Fruit fly (Drosophila melanogaster) whole organism, embryonic: ENCODE measurements around the gene IntS10.
A peak's percentile ranks its signal among the peaks of the same experiment; 100 is the strongest.

Experiments used
- B-H1 ChIP-seq: fragments of 200-800 bp; sonication (Bioruptor generic); IDR thresholded peaks from 3 replicates; pipeline ENCODE4 v1.3.6; 2022; ENCODE audit warnings: missing biosample characterization, missing genetic modification characterization
- B-H2 ChIP-seq: fragments of 200-800 bp; sonication (Bioruptor generic); optimal IDR thresholded peaks from 2 replicates; lab custom pipeline; 2018; ENCODE audit warnings: missing biosample characterization, mild to moderate bottlenecking, missing genetic modification characterization
- CG10147 ChIP-seq: fragments of 200-800 bp; sonication (Bioruptor generic); optimal IDR thresholded peaks from 2 replicates; lab custom pipeline; 2019; ENCODE audit warnings: missing biosample characterization, mild to moderate bottlenecking, missing genetic modification characterization, moderate library complexity
- CG11504 ChIP-seq: fragments of 200-800 bp; sonication (Bioruptor generic); optimal IDR thresholded peaks from 3 replicates; lab custom pipeline; 2019; ENCODE audit warnings: missing biosample characterization, mild to moderate bottlenecking, missing genetic modification characterization, moderate library complexity
- CG12219 ChIP-seq: fragments of 200-800 bp; sonication (Bioruptor generic); optimal IDR thresholded peaks from 3 replicates; lab custom pipeline; 2018; ENCODE audit warnings: missing biosample characterization, mild to moderate bottlenecking, missing genetic modification characterization
- CG13624 ChIP-seq: fragments of 200-800 bp; sonication (Bioruptor generic); optimal IDR thresholded peaks from 2 replicates; lab custom pipeline; 2016; ENCODE audit warnings: missing biosample characterization, missing genetic modification characterization
- CG1529 ChIP-seq: fragments of 200-800 bp; sonication (Bioruptor generic); optimal IDR thresholded peaks from 3 replicates; lab custom pipeline; 2018; ENCODE audit warnings: missing biosample characterization, missing genetic modification characterization
- CG1603 ChIP-seq: fragments of 200-800 bp; sonication (Bioruptor generic); optimal IDR thresholded peaks from 2 replicates; lab custom pipeline; 2019; ENCODE audit warnings: missing biosample characterization, mild to moderate bottlenecking, missing genetic modification characterization, moderate library complexity
- CG17359 ChIP-seq: fragments of 200-800 bp; sonication (Bioruptor generic); optimal IDR thresholded peaks from 3 replicates; lab custom pipeline; 2018; ENCODE audit warnings: missing biosample characterization, mild to moderate bottlenecking, missing genetic modification characterization, moderate library complexity
- CG17385 ChIP-seq: fragments of 200-800 bp; sonication (Bioruptor generic); optimal IDR thresholded peaks from 3 replicates; lab custom pipeline; 2018; ENCODE audit warnings: missing biosample characterization, mild to moderate bottlenecking, missing genetic modification characterization
- CG18476 ChIP-seq: fragments of 200-800 bp; sonication (Bioruptor generic); optimal IDR thresholded peaks from 2 replicates; lab custom pipeline; 2016; ENCODE audit warnings: missing biosample characterization, mild to moderate bottlenecking, missing genetic modification characterization
- CG2116 ChIP-seq: fragments of 200-800 bp; sonication (Bioruptor generic); optimal IDR thresholded peaks from 3 replicates; lab custom pipeline; 2018; ENCODE audit warnings: missing biosample characterization, mild to moderate bottlenecking, missing genetic modification characterization
- CG33213 ChIP-seq: fragments of 200-800 bp; sonication (Bioruptor generic); optimal IDR thresholded peaks from 3 replicates; lab custom pipeline; 2016; ENCODE audit warnings: missing biosample characterization, missing genetic modification characterization
- CG3407 ChIP-seq: fragments of 200-800 bp; sonication (Bioruptor generic); optimal IDR thresholded peaks from 2 replicates; lab custom pipeline; 2018; ENCODE audit warnings: missing biosample characterization, mild to moderate bottlenecking, missing genetic modification characterization
- CG42726 ChIP-seq: fragments of 200-800 bp; sonication (Bioruptor generic); IDR thresholded peaks from 2 replicates; pipeline ENCODE4 v1.3.6; 2022; ENCODE audit warnings: missing biosample characterization, missing genetic modification characterization; ENCODE audit not compliant: partially characterized antibody
- CG4360 ChIP-seq: fragments of 200-800 bp; sonication (Bioruptor generic); IDR thresholded peaks from 2 replicates; pipeline ENCODE4 v1.3.6; 2022; ENCODE audit warnings: missing biosample characterization, missing genetic modification characterization
- CG4617 ChIP-seq: fragments of 200-800 bp; sonication (Bioruptor generic); optimal IDR thresholded peaks from 3 replicates; lab custom pipeline; 2016; ENCODE audit warnings: missing biosample characterization, missing genetic modification characterization, borderline replicate concordance
- CG6254 ChIP-seq: fragments of 200-800 bp; sonication (Bioruptor generic); optimal IDR thresholded peaks from 3 replicates; lab custom pipeline; 2017; ENCODE audit warnings: mild to moderate bottlenecking, missing biosample characterization, missing genetic modification reagents, missing genetic modification characterization
- CG6854 ChIP-seq: fragments of 200-800 bp; sonication (Bioruptor generic); optimal IDR thresholded peaks from 3 replicates; lab custom pipeline; 2017; ENCODE audit warnings: missing biosample characterization, mild to moderate bottlenecking, missing genetic modification characterization
- Dip2 ChIP-seq: fragments of 200-800 bp; sonication (Bioruptor generic); IDR thresholded peaks from 2 replicates; pipeline ENCODE4 v1.3.6; 2022; ENCODE audit warnings: missing biosample characterization, missing genetic modification characterization
- Dref ChIP-seq: fragments of 200-800 bp; sonication (Bioruptor generic); IDR thresholded peaks from 2 replicates; pipeline ENCODE4 v1.3.6; 2022; ENCODE audit warnings: missing biosample characterization, missing genetic modification characterization
- HmgD ChIP-seq: fragments of 200-800 bp; sonication (Bioruptor generic); optimal IDR thresholded peaks from 3 replicates; lab custom pipeline; 2016; ENCODE audit warnings: missing biosample characterization, missing genetic modification characterization
- Hmx ChIP-seq: fragments of 200-800 bp; sonication (Bioruptor generic); optimal IDR thresholded peaks from 2 replicates; lab custom pipeline; 2016; ENCODE audit warnings: missing biosample characterization, missing genetic modification characterization
- Max ChIP-seq: fragments of 200-800 bp; sonication (Bioruptor generic); optimal IDR thresholded peaks from 2 replicates; lab custom pipeline; 2016; ENCODE audit warnings: missing biosample characterization, mild to moderate bottlenecking, missing genetic modification characterization
- Myb ChIP-seq: fragments of 200-800 bp; sonication (Bioruptor generic); optimal IDR thresholded peaks from 2 replicates; lab custom pipeline; 2016; ENCODE audit warnings: missing biosample characterization, missing genetic modification characterization
- Neu2 ChIP-seq: fragments of 200-800 bp; sonication (Bioruptor generic); optimal IDR thresholded peaks from 3 replicates; lab custom pipeline; 2016; ENCODE audit warnings: missing biosample characterization, missing genetic modification characterization, borderline replicate concordance
- Nf-YC ChIP-seq: fragments of 200-800 bp; optimal IDR thresholded peaks from 3 replicates; lab custom pipeline; 2019; ENCODE audit warnings: missing biosample characterization, mild to moderate bottlenecking, missing genetic modification characterization, moderate library complexity
- Sry-δ ChIP-seq: fragments of 200-800 bp; sonication (Bioruptor generic); optimal IDR thresholded peaks from 2 replicates; lab custom pipeline; 2016; ENCODE audit warnings: missing biosample characterization, missing genetic modification characterization
- Xbp1 ChIP-seq: fragments of 200-800 bp; sonication (Bioruptor generic); optimal IDR thresholded peaks from 3 replicates; lab custom pipeline; 2016; ENCODE audit warnings: missing biosample characterization, mild to moderate bottlenecking, missing genetic modification characterization
- abd-A ChIP-seq: fragments of 200-800 bp; sonication (Bioruptor generic); optimal IDR thresholded peaks from 3 replicates; lab custom pipeline; 2019; ENCODE audit warnings: missing biosample characterization, mild to moderate bottlenecking, missing genetic modification characterization, moderate library complexity
- az2 ChIP-seq: fragments of 200-800 bp; sonication (Bioruptor generic); optimal IDR thresholded peaks from 3 replicates; lab custom pipeline; 2016; ENCODE audit warnings: missing biosample characterization, missing genetic modification characterization
- cg ChIP-seq: fragments of 200-800 bp; sonication (Bioruptor generic); optimal IDR thresholded peaks from 3 replicates; lab custom pipeline; 2019; ENCODE audit warnings: missing biosample characterization, mild to moderate bottlenecking, missing genetic modification characterization, moderate library complexity
- chinmo ChIP-seq: fragments of 200-800 bp; sonication (Bioruptor generic); IDR thresholded peaks from 4 replicates; pipeline ENCODE4 v1.3.6; 2022; ENCODE audit warnings: missing biosample characterization, missing genetic modification characterization; ENCODE audit not compliant: partially characterized antibody
- corto ChIP-seq: fragments of 200-800 bp; sonication (Bioruptor generic); optimal IDR thresholded peaks from 2 replicates; lab custom pipeline; 2016; ENCODE audit warnings: missing biosample characterization, mild to moderate bottlenecking, missing genetic modification characterization, moderate library complexity
- dpn ChIP-seq, 2 experiments: fragments of 200-800 bp; sonication (Bioruptor generic); optimal IDR thresholded peaks; 3 replicates each; lab custom pipeline; 2016; ENCODE audit warnings: missing biosample characterization in 2 of 2, missing genetic modification characterization in 2 of 2
- ham ChIP-seq: fragments of 200-800 bp; sonication (Bioruptor generic); IDR thresholded peaks from 2 replicates; pipeline ENCODE4 v1.3.6; 2022; ENCODE audit warnings: missing biosample characterization, missing genetic modification characterization
- hbn ChIP-seq: fragments of 200-800 bp; sonication (Bioruptor generic); IDR thresholded peaks from 2 replicates; pipeline ENCODE4 v1.3.6; 2022; ENCODE audit warnings: missing biosample characterization, missing genetic modification characterization; ENCODE audit not compliant: partially characterized antibody
- inv ChIP-seq: fragments of 200-800 bp; sonication (Bioruptor generic); IDR thresholded peaks from 2 replicates; pipeline ENCODE4 v1.3.6; 2022; ENCODE audit warnings: missing biosample characterization, missing genetic modification characterization; ENCODE audit not compliant: partially characterized antibody
- lilli ChIP-seq: fragments of 200-800 bp; sonication (Bioruptor generic); optimal IDR thresholded peaks from 3 replicates; lab custom pipeline; 2016; ENCODE audit warnings: missing biosample characterization, missing genetic modification characterization
- mam ChIP-seq: fragments of 200-800 bp; sonication (Bioruptor generic); optimal IDR thresholded peaks from 3 replicates; lab custom pipeline; 2016; ENCODE audit warnings: missing biosample characterization, missing genetic modification characterization
- nmo ChIP-seq: fragments of 200-800 bp; sonication (Bioruptor generic); optimal IDR thresholded peaks from 2 replicates; lab custom pipeline; 2018; ENCODE audit warnings: missing biosample characterization, mild to moderate bottlenecking, missing genetic modification characterization, moderate library complexity
- onecut ChIP-seq: fragments of 200-800 bp; sonication (Bioruptor generic); IDR thresholded peaks from 2 replicates; pipeline ENCODE4 v1.3.6; 2022; ENCODE audit warnings: missing biosample characterization, missing genetic modification characterization
- pho ChIP-seq: fragments of 200-800 bp; sonication (Bioruptor generic); optimal IDR thresholded peaks from 2 replicates; lab custom pipeline; 2016; ENCODE audit warnings: missing biosample characterization, missing genetic modification characterization
- row ChIP-seq: fragments of 200-800 bp; sonication (Bioruptor generic); IDR thresholded peaks from 3 replicates; pipeline ENCODE4 v1.3.6; 2022; ENCODE audit warnings: missing biosample characterization, missing genetic modification characterization
- sens ChIP-seq: fragments of 200-800 bp; sonication (Bioruptor generic); peaks from one replicate; lab custom pipeline; 2016; ENCODE audit warnings: missing biosample characterization, missing genetic modification characterization
- tgo ChIP-seq: fragments of 200-800 bp; sonication (Bioruptor generic); IDR thresholded peaks from 3 replicates; pipeline ENCODE4 v1.3.6; 2022; ENCODE audit warnings: missing biosample characterization, missing genetic modification characterization
- unc-4 ChIP-seq: fragments of 200-800 bp; sonication (Bioruptor generic); IDR thresholded peaks from 2 replicates; pipeline ENCODE4 v1.3.6; 2022; ENCODE audit warnings: missing biosample characterization, missing genetic modification characterization; ENCODE audit not compliant: partially characterized antibody
- wdn ChIP-seq: fragments of 200-800 bp; sonication (Bioruptor generic); IDR thresholded peaks from 2 replicates; pipeline ENCODE4 v1.3.6; 2022; ENCODE audit warnings: missing biosample characterization, missing genetic modification characterization
- zfh2 ChIP-seq: fragments of 200-800 bp; sonication (Bioruptor generic); optimal IDR thresholded peaks from 2 replicates; lab custom pipeline; 2016; ENCODE audit warnings: missing biosample characterization, missing genetic modification characterization

IntS10 gene

dm6 chr3L:3818566-3819325 lies 12.2 kb downstream of the IntS10 start, which contains the start of gene enc (continued):
- TF ChIP-seq CG4617 (GFP tag; lab: Kevin White, UChicago) = peak; percentile 90
- TF ChIP-seq CG17359 (tag; lab: Kevin White, UChicago) = no peak
- TF ChIP-seq CG2116 (GFP tag; lab: Kevin White, UChicago) = peak; percentile 81
- TF ChIP-seq ham (GFP tag; lab: Robert Waterston, UW) = no peak
- TF ChIP-seq Dip2 = no peak
- no peak for TF ChIP-seq zfh2 (GFP tag; lab: Kevin White, UChicago)
- TF ChIP-seq wdn = no peak
- peak; percentile 9 for TF ChIP-seq corto (GFP tag; lab: Kevin White, UChicago)
- TF ChIP-seq CG4360 (GFP tag; lab: Robert Waterston, UW) = peak; percentile 77
- TF ChIP-seq dpn (GFP tag; optimal IDR thresholded peaks at IDR 0.05; lab: Kevin White, UChicago) = peak; percentile 25 to 29
- peak; percentile 10 for TF ChIP-seq CG33213 (GFP tag; lab: Kevin White, UChicago)
- no peak for TF ChIP-seq Max
- TF ChIP-seq hbn (GFP tag; lab: Robert Waterston, UW) = peak; percentile 94
- TF ChIP-seq CG13624 (GFP tag; lab: Kevin White, UChicago) = peak; percentile 50
- no peak for TF ChIP-seq az2 (GFP tag; lab: Kevin White, UChicago)
- peak; percentile 95 for TF ChIP-seq inv (GFP tag; lab: Robert Waterston, UW)
- no peak for TF ChIP-seq HmgD (GFP tag; lab: Kevin White, UChicago)
- no peak for TF ChIP-seq CG3407 (GFP tag; lab: Kevin White, UChicago)
- TF ChIP-seq mam (GFP tag; lab: Kevin White, UChicago) = peak; percentile 23
- TF ChIP-seq CG42726 = peak; percentile 98
- peak; percentile 27; the same call in 1 of the 2 replicates for TF ChIP-seq onecut (GFP tag; lab: Robert Waterston, UW)
- peak; percentile 61 for TF ChIP-seq sens
- TF ChIP-seq CG6254 (GFP tag; lab: Kevin White, UChicago) = no peak
- TF ChIP-seq cg = peak; percentile 86
- no peak for TF ChIP-seq Xbp1 (GFP tag; lab: Kevin White, UChicago)
- TF ChIP-seq Dref (GFP tag; lab: Robert Waterston, UW) = peak; percentile 94
- TF ChIP-seq Hmx (GFP tag; lab: Kevin White, UChicago) = no peak
- peak; percentile 23 for TF ChIP-seq B-H2 (GFP tag; lab: Kevin White, UChicago)
- no peak for TF ChIP-seq CG12219 (GFP tag; lab: Kevin White, UChicago)
- no peak for TF ChIP-seq CG18476 (GFP tag; lab: Kevin White, UChicago)
- peak; percentile 70 for TF ChIP-seq CG11504
- no peak for TF ChIP-seq B-H1 (GFP tag; lab: Robert Waterston, UW)
- TF ChIP-seq CG1529 = peak; percentile 89
- TF ChIP-seq CG10147 = peak; percentile 23
- peak; percentile 95 for TF ChIP-seq unc-4 (GFP tag; lab: Robert Waterston, UW)
- peak; percentile 96 for TF ChIP-seq chinmo (GFP tag; lab: Robert Waterston, UW)
- TF ChIP-seq tgo (GFP tag; lab: Robert Waterston, UW) = no peak
- TF ChIP-seq Sry-δ (GFP tag; lab: Kevin White, UChicago) = peak; percentile 95
- peak; percentile 36 for TF ChIP-seq Neu2 (GFP tag; lab: Kevin White, UChicago)
- peak; percentile 29 for TF ChIP-seq Nf-YC
- peak; percentile 21 for TF ChIP-seq lilli
- TF ChIP-seq CG1603 (tag; lab: Kevin White, UChicago) = peak; percentile 43
- TF ChIP-seq CG6854 (GFP tag; lab: Kevin White, UChicago) = no peak
- TF ChIP-seq nmo (GFP tag; lab: Kevin White, UChicago) = peak; percentile 44
- TF ChIP-seq pho (GFP tag; lab: Kevin White, UChicago) = no peak
- no peak for TF ChIP-seq CG17385 (GFP tag; lab: Kevin White, UChicago)
- peak; percentile 60 for TF ChIP-seq row (GFP tag; lab: Robert Waterston, UW)
- TF ChIP-seq Myb (GFP tag; lab: Kevin White, UChicago) = peak; percentile 60
- TF ChIP-seq abd-A (tag; lab: Kevin White, UChicago) = peak; percentile 6
